Fruit fly (Drosophila melanogaster) whole organism, prepupa: ENCODE measurements around the gene CG5021.
A peak's percentile ranks its signal among the peaks of the same experiment; 100 is the strongest.

Experiments used
- Blimp-1 ChIP-seq: fragments of 200-800 bp; sonication (Bioruptor generic); optimal IDR thresholded peaks from 3 replicates; lab custom pipeline; 2017; ENCODE audit warnings: missing biosample characterization, missing genetic modification characterization, mild to moderate bottlenecking, moderate library complexity, missing genetic modification reagents
- CG10631 ChIP-seq: fragments of 200-800 bp; sonication (Bioruptor generic); optimal IDR thresholded peaks from 2 replicates; lab custom pipeline; 2016; ENCODE audit warnings: missing biosample characterization, missing genetic modification characterization
- CG11762 ChIP-seq: fragments of 200-800 bp; sonication (Bioruptor generic); optimal IDR thresholded peaks from 3 replicates; lab custom pipeline; 2016; ENCODE audit warnings: missing biosample characterization, missing genetic modification characterization; ENCODE audit not compliant: insufficient read depth
- CG11902 ChIP-seq: fragments of 200-800 bp; sonication (Bioruptor generic); optimal IDR thresholded peaks from 3 replicates; lab custom pipeline; 2016; ENCODE audit warnings: missing biosample characterization, missing genetic modification characterization
- CG15336 ChIP-seq: fragments of 200-800 bp; sonication (Bioruptor generic); IDR thresholded peaks from 2 replicates; pipeline ENCODE4 v1.3.6; 2022; ENCODE audit warnings: missing biosample characterization, missing genetic modification characterization
- CG1621 ChIP-seq: fragments of 200-800 bp; sonication (Bioruptor generic); optimal IDR thresholded peaks from 3 replicates; lab custom pipeline; 2018; ENCODE audit warnings: missing biosample characterization, mild to moderate bottlenecking, missing genetic modification characterization
- CG16779 ChIP-seq: fragments of 200-800 bp; sonication (Bioruptor generic); optimal IDR thresholded peaks from 3 replicates; lab custom pipeline; 2017; ENCODE audit warnings: missing biosample characterization, mild to moderate bottlenecking, missing genetic modification characterization
- CG3032 ChIP-seq: fragments of 200-800 bp; optimal IDR thresholded peaks from 2 replicates; lab custom pipeline; 2019; ENCODE audit warnings: missing biosample characterization, mild to moderate bottlenecking, missing genetic modification characterization, moderate library complexity
- CG31627 ChIP-seq: fragments of 200-800 bp; sonication (Bioruptor generic); optimal IDR thresholded peaks from 3 replicates; lab custom pipeline; 2016; ENCODE audit warnings: missing biosample characterization, missing genetic modification characterization
- CG32006 ChIP-seq: fragments of 200-800 bp; sonication (Bioruptor generic); optimal IDR thresholded peaks from 3 replicates; lab custom pipeline; 2017; ENCODE audit warnings: missing biosample characterization, mild to moderate bottlenecking, missing genetic modification characterization
- CG34406 ChIP-seq: fragments of 200-800 bp; sonication (Bioruptor generic); optimal IDR thresholded peaks from 3 replicates; lab custom pipeline; 2016; ENCODE audit warnings: missing biosample characterization, missing genetic modification characterization
- CG3919 ChIP-seq: fragments of 200-800 bp; sonication (Bioruptor generic); optimal IDR thresholded peaks from 3 replicates; lab custom pipeline; 2016; ENCODE audit warnings: missing biosample characterization, missing genetic modification characterization
- CG4318 ChIP-seq: fragments of 200-800 bp; sonication (Bioruptor generic); optimal IDR thresholded peaks from 3 replicates; lab custom pipeline; 2017; ENCODE audit warnings: missing biosample characterization, mild to moderate bottlenecking, missing genetic modification characterization
- CG6163 ChIP-seq: fragments of 200-800 bp; sonication (Bioruptor generic); IDR thresholded peaks from 3 replicates; pipeline ENCODE4 v1.3.6; 2022; ENCODE audit warnings: missing biosample characterization, missing genetic modification characterization
- CG6276 ChIP-seq: fragments of 200-800 bp; sonication (Bioruptor generic); optimal IDR thresholded peaks from 2 replicates; lab custom pipeline; 2017; ENCODE audit warnings: missing biosample characterization, mild to moderate bottlenecking, missing genetic modification characterization
- CG6792 ChIP-seq: fragments of 200-800 bp; sonication (Bioruptor generic); optimal IDR thresholded peaks from 3 replicates; lab custom pipeline; 2016; ENCODE audit warnings: missing biosample characterization, missing genetic modification characterization
- CG6808 ChIP-seq: fragments of 200-800 bp; sonication (Bioruptor generic); optimal IDR thresholded peaks from 3 replicates; lab custom pipeline; 2017; ENCODE audit warnings: missing biosample characterization, missing genetic modification characterization, mild to moderate bottlenecking, moderate library complexity, missing genetic modification reagents
- CG6854 ChIP-seq: fragments of 200-800 bp; sonication (Bioruptor generic); optimal IDR thresholded peaks from 2 replicates; lab custom pipeline; 2017; ENCODE audit warnings: missing biosample characterization, mild to moderate bottlenecking, missing genetic modification characterization
- CG7368 ChIP-seq: fragments of 200-800 bp; sonication (Bioruptor generic); optimal IDR thresholded peaks from 3 replicates; lab custom pipeline; 2016; ENCODE audit warnings: missing biosample characterization, missing genetic modification characterization
- CG8119 ChIP-seq: fragments of 200-800 bp; sonication (Bioruptor generic); IDR thresholded peaks from 3 replicates; pipeline ENCODE4 v1.3.6; 2022; ENCODE audit warnings: missing biosample characterization, missing genetic modification characterization
- CG8319 ChIP-seq: fragments of 200-800 bp; sonication (Bioruptor generic); optimal IDR thresholded peaks from 3 replicates; lab custom pipeline; 2016; ENCODE audit warnings: missing biosample characterization, missing genetic modification characterization
- CG8632 ChIP-seq: fragments of 200-800 bp; sonication (Bioruptor generic); optimal IDR thresholded peaks from 3 replicates; lab custom pipeline; 2016; ENCODE audit warnings: missing biosample characterization, missing genetic modification characterization
- CG9139 ChIP-seq: fragments of 200-800 bp; sonication (Bioruptor generic); optimal IDR thresholded peaks from 3 replicates; lab custom pipeline; 2017; ENCODE audit warnings: missing biosample characterization, mild to moderate bottlenecking, missing genetic modification characterization
- Eip78C ChIP-seq: fragments of 200-800 bp; sonication (Bioruptor generic); peaks from one replicate; lab custom pipeline; 2016; ENCODE audit warnings: missing biosample characterization, missing genetic modification characterization
- Ets21C ChIP-seq: fragments of 200-800 bp; sonication (Bioruptor generic); optimal IDR thresholded peaks from 3 replicates; lab custom pipeline; 2016; ENCODE audit warnings: missing biosample characterization, missing genetic modification characterization
- Ets96B ChIP-seq: fragments of 200-800 bp; optimal IDR thresholded peaks from 2 replicates; lab custom pipeline; 2019; ENCODE audit warnings: missing biosample characterization, mild to moderate bottlenecking, missing genetic modification characterization, moderate library complexity
- Gug ChIP-seq: fragments of 200-800 bp; sonication (Bioruptor generic); IDR thresholded peaks from 2 replicates; pipeline ENCODE4 v1.3.6; 2022; ENCODE audit warnings: missing biosample characterization, missing genetic modification characterization
- Hr38 ChIP-seq: sonication (Bioruptor generic); optimal IDR thresholded peaks from 2 replicates; lab custom pipeline; 2016; ENCODE audit warnings: missing biosample characterization, missing genetic modification characterization
- Hr39 ChIP-seq: fragments of 200-800 bp; sonication (Bioruptor generic); optimal IDR thresholded peaks from 2 replicates; lab custom pipeline; 2016; ENCODE audit warnings: missing biosample characterization, missing genetic modification characterization
- Hr4 ChIP-seq: fragments of 200-800 bp; sonication (Bioruptor generic); optimal IDR thresholded peaks from 3 replicates; lab custom pipeline; 2016; ENCODE audit warnings: missing biosample characterization, missing genetic modification characterization
- Lpt ChIP-seq: fragments of 200-800 bp; sonication (Bioruptor generic); optimal IDR thresholded peaks from 3 replicates; lab custom pipeline; 2016; ENCODE audit warnings: missing biosample characterization, missing genetic modification characterization
- OdsH ChIP-seq: fragments of 200-800 bp; sonication (Bioruptor generic); optimal IDR thresholded peaks from 3 replicates; lab custom pipeline; 2016; ENCODE audit warnings: missing biosample characterization, missing genetic modification characterization
- Smox ChIP-seq: fragments of 200-800 bp; sonication (Bioruptor generic); optimal IDR thresholded peaks from 3 replicates; lab custom pipeline; 2016; ENCODE audit warnings: missing biosample characterization, missing genetic modification characterization
- Sox102F ChIP-seq: fragments of 200-800 bp; sonication (Bioruptor generic); optimal IDR thresholded peaks from 2 replicates; lab custom pipeline; 2016; ENCODE audit warnings: missing biosample characterization, mild to moderate bottlenecking, missing genetic modification characterization
- Sox14 ChIP-seq: fragments of 200-800 bp; sonication (Bioruptor generic); optimal IDR thresholded peaks from 3 replicates; lab custom pipeline; 2016; ENCODE audit warnings: missing biosample characterization, missing genetic modification characterization
- achi ChIP-seq: fragments of 200-800 bp; sonication (Bioruptor generic); optimal IDR thresholded peaks from 3 replicates; lab custom pipeline; 2016; ENCODE audit warnings: missing biosample characterization, missing genetic modification characterization
- acj6 ChIP-seq: fragments of 200-800 bp; sonication (Bioruptor generic); optimal IDR thresholded peaks from 3 replicates; lab custom pipeline; 2016; ENCODE audit warnings: missing biosample characterization, missing genetic modification characterization
- cyc ChIP-seq: fragments of 200-800 bp; sonication (Bioruptor generic); optimal IDR thresholded peaks from 3 replicates; lab custom pipeline; 2016; ENCODE audit warnings: missing biosample characterization, missing genetic modification characterization
- dsx ChIP-seq: fragments of 200-800 bp; optimal IDR thresholded peaks from 3 replicates; lab custom pipeline; 2019; ENCODE audit warnings: missing biosample characterization, mild to moderate bottlenecking, missing genetic modification characterization, moderate library complexity; ENCODE audit not compliant: poor library complexity, severe bottlenecking
- eg ChIP-seq: fragments of 200-800 bp; sonication (Bioruptor generic); IDR thresholded peaks from 3 replicates; pipeline ENCODE4 v1.3.6; 2022; ENCODE audit warnings: missing biosample characterization, missing genetic modification characterization
- fd59A ChIP-seq: fragments of 200-800 bp; sonication (Bioruptor generic); optimal IDR thresholded peaks from 2 replicates; lab custom pipeline; 2017; ENCODE audit warnings: missing biosample characterization, mild to moderate bottlenecking, missing genetic modification characterization, missing genetic modification reagents
- fd85E ChIP-seq: fragments of 200-800 bp; sonication (Bioruptor generic); optimal IDR thresholded peaks from 3 replicates; lab custom pipeline; 2016; ENCODE audit warnings: missing biosample characterization, missing genetic modification characterization
- fkh ChIP-seq: fragments of 200-800 bp; sonication (Bioruptor generic); optimal IDR thresholded peaks from 3 replicates; lab custom pipeline; 2017; ENCODE audit warnings: missing biosample characterization, mild to moderate bottlenecking, missing genetic modification characterization, moderate library complexity
- lz ChIP-seq: fragments of 200-800 bp; sonication (Bioruptor generic); optimal IDR thresholded peaks from 3 replicates; lab custom pipeline; 2016; ENCODE audit warnings: missing biosample characterization, missing genetic modification characterization
- net ChIP-seq: fragments of 200-800 bp; sonication (Bioruptor generic); optimal IDR thresholded peaks from 3 replicates; lab custom pipeline; 2016; ENCODE audit warnings: missing biosample characterization, missing genetic modification characterization
- salr ChIP-seq, 2 experiments: fragments of 200-800 bp; sonication (Bioruptor generic); optimal IDR thresholded peaks; 3 replicates each; lab custom pipeline; 2016 to 2018; ENCODE audit warnings: missing biosample characterization in 2 of 2, missing genetic modification characterization in 2 of 2, mild to moderate bottlenecking in 1 of 2
- spab ChIP-seq: fragments of 200-800 bp; sonication (Bioruptor generic); optimal IDR thresholded peaks from 2 replicates; lab custom pipeline; 2017; ENCODE audit warnings: missing biosample characterization, mild to moderate bottlenecking, missing genetic modification characterization, missing genetic modification reagents
- ss ChIP-seq, 2 experiments: fragments of 200-800 bp; sonication (Bioruptor generic); optimal IDR thresholded peaks; 2 replicates in 1 of 2; 3 replicates in 1 of 2; lab custom pipeline; 2017 to 2018; ENCODE audit warnings: mild to moderate bottlenecking in 2 of 2, missing biosample characterization in 2 of 2, missing genetic modification characterization in 2 of 2, moderate library complexity in 1 of 2
- svp ChIP-seq: fragments of 200-800 bp; sonication (Bioruptor generic); peaks from one replicate; lab custom pipeline; 2016; ENCODE audit warnings: missing biosample characterization, missing genetic modification characterization
- topi ChIP-seq: fragments of 200-800 bp; sonication (Bioruptor generic); optimal IDR thresholded peaks from 3 replicates; lab custom pipeline; 2016; ENCODE audit warnings: missing biosample characterization, missing genetic modification characterization
- vri ChIP-seq: fragments of 200-800 bp; sonication (Bioruptor generic); optimal IDR thresholded peaks from 3 replicates; lab custom pipeline; 2016; ENCODE audit warnings: missing biosample characterization, mild to moderate bottlenecking, missing genetic modification characterization

The CG5021 gene

DNA sequence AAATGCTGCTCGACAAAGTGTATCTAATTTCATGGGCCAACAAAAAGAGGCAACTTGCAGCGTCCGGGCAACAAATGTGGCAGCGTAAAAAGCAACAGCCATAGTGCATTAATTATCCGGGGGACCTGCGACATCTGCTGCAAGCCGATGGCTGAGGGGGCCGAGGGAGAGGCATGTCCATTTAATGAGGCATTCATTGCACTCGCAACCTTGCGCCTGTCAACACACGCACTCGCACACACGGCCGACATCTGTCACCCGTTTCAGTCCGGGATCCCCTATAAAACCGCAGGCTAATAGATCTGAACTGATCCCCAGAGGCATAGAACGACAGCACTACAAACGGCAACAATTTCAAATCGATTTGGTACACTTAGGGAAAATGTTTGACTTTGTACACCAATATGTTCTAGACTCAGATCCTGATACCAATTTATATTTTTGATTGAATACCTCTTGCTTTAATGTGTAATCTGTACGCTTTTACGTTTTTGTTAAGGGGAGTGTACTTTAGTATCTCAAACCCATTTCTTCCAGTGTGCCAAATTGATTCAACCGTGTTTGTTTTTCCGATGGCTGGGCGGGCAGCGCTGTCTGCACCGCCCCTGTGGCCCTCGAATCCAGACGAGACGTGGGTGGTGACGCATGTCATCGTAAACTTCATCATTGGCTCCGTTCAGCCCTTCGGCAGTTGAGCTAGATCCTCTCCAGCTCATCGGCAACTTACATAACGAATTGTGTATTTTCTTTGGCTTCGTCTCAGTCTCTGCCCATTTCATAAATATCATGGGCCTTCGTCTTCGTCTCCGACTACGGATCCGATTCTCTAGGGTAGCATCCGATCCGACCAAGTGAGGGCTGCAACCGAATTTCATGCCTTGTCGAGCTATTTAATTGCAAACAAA, 45.1 kb downstream of the CG5021 start:
- TF ChIP-seq lz (GFP tag; lab: Kevin White, UChicago) (no peak), CG11762 (no peak), CG11902 (GFP tag; lab: Kevin White, UChicago) (no peak), svp (GFP tag; lab: Kevin White, UChicago) (peak; percentile 48), dsx (GFP tag; lab: Kevin White, UChicago) (peak; percentile 12), Lpt (GFP tag; lab: Kevin White, UChicago) (no peak), OdsH (no peak), CG6808 (GFP tag; lab: Kevin White, UChicago) (no peak), spab (peak; percentile 22), CG9139 (GFP tag; lab: Kevin White, UChicago) (no peak), Ets21C (GFP tag; lab: Kevin White, UChicago) (no peak), CG31627 (GFP tag; lab: Kevin White, UChicago) (no peak), Hr38 (no peak), net (GFP tag; lab: Kevin White, UChicago) (no peak), CG34406 (GFP tag; lab: Kevin White, UChicago) (no peak), fkh (peak; percentile 0), CG10631 (GFP tag; lab: Kevin White, UChicago) (no peak), Hr39 (GFP tag; lab: Kevin White, UChicago) (no peak), CG8319 (no peak), Ets96B (peak; percentile 6), CG4318 (GFP tag; lab: Kevin White, UChicago) (no peak), CG8632 (GFP tag; lab: Kevin White, UChicago) (no peak), fd85E (GFP tag; lab: Kevin White, UChicago) (no peak), fd59A (GFP tag; lab: Kevin White, UChicago) (no peak), CG6792 (GFP tag; lab: Kevin White, UChicago) (no peak), CG7368 (GFP tag; lab: Kevin White, UChicago) (no peak), vri (GFP tag; lab: Kevin White, UChicago) (no peak), CG6276 (GFP tag; lab: Kevin White, UChicago) (no peak), cyc (GFP tag; lab: Kevin White, UChicago) (no peak), Sox102F (GFP tag; lab: Kevin White, UChicago) (no peak), topi (GFP tag; lab: Kevin White, UChicago) (no peak), CG6854 (no peak), acj6 (GFP tag; lab: Kevin White, UChicago) (no peak), CG1621 (no peak), eg (GFP tag; lab: Robert Waterston, UW) (no peak), CG8119 (GFP tag; lab: Robert Waterston, UW) (no peak), ss (GFP tag; optimal IDR thresholded peaks at IDR 0.05; lab: Kevin White, UChicago) (no peak), Gug (no peak), Hr4 (GFP tag; lab: Kevin White, UChicago) (no peak), CG15336 (GFP tag; lab: Robert Waterston, UW) (no peak), Smox (GFP tag; lab: Kevin White, UChicago) (no peak), Sox14 (GFP tag; lab: Kevin White, UChicago) (no peak), CG3032 (tag; lab: Kevin White, UChicago) (no peak), achi (GFP tag; lab: Kevin White, UChicago) (no peak), CG32006 (no peak), CG6163 (peak; percentile 61), Eip78C (GFP tag; lab: Kevin White, UChicago) (no peak), CG16779 (tag; lab: Kevin White, UChicago) (no peak), salr (GFP tag; optimal IDR thresholded peaks at IDR 0.05; lab: Kevin White, UChicago) (no peak), Blimp-1 (GFP tag; lab: Kevin White, UChicago) (no peak), CG3919 (GFP tag; lab: Kevin White, UChicago) (peak; percentile 21)
